Worm (Caenorhabditis elegans): ENCODE results near the gene nhr-93.

DNA sequence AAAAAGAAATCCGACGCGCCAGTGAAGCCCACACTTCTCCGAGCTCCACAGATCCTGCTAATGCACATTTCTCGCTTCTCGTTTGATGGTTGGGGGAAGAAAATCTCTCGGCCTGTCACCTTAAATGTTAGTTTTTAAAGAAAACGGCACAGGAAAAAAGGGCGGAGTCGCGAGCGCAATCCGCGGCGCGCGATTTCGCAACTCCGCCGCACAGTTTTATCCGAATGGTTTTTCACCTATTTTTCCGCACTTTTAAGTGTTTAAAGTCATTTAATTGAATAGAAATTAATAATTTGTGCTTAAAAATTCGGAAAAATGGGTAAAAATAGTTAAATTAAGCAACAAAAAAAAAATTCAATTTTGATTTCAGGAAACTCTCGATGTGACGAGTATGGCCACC lies 49.4 kb upstream of the nhr-93 start:
- peak; percentile 69 for TF ChIP-seq ceh-83 (GFP tag; optimal IDR thresholded peaks at IDR 0.05)
- TF ChIP-seq cnd-1 (tag; optimal IDR thresholded peaks at IDR 0.05) = peak; percentile 31
- TF ChIP-seq ces-1 (GFP tag; optimal IDR thresholded peaks at IDR 0.05) = no peak
- TF ChIP-seq unc-39 (tag; optimal IDR thresholded peaks at IDR 0.05) = no peak
- no peak for TF ChIP-seq nhr-76 (tag; optimal IDR thresholded peaks at IDR 0.05)
- TF ChIP-seq elt-1 (tag; optimal IDR thresholded peaks at IDR 0.05; ENCODE audit: borderline replicate concordance, insufficient read depth) = no peak
- no peak for TF ChIP-seq pha-4 (tag; optimal IDR thresholded peaks at IDR 0.05)
- peak; percentile 1 for TF ChIP-seq tbx-8 (GFP tag; optimal IDR thresholded peaks at IDR 0.05)
- TF ChIP-seq nhr-28 (tag; optimal IDR thresholded peaks at IDR 0.05) = no peak
- no peak for TF ChIP-seq nhr-237 (tag; optimal IDR thresholded peaks at IDR 0.05)
- TF ChIP-seq blmp-1 (tag; optimal IDR thresholded peaks at IDR 0.05) = no peak
